Fruit fly (Drosophila melanogaster): ENCODE measurements around the gene CG8188.

- TF ChIP-seq Mio (GFP tag; optimal IDR thresholded peaks at IDR 0.05) (no peak), fru (GFP tag; optimal IDR thresholded peaks at IDR 0.05) (no peak), tai (GFP tag; optimal IDR thresholded peaks at IDR 0.05) (no peak), rgr (GFP tag; optimal IDR thresholded peaks at IDR 0.05) (no peak), Hr83 (GFP tag; optimal IDR thresholded peaks at IDR 0.05; ENCODE audit: poor library complexity, severe bottlenecking) (no peak), usp (GFP tag; optimal IDR thresholded peaks at IDR 0.05) (no peak), brk (GFP tag; optimal IDR thresholded peaks at IDR 0.05) (no peak), CrebA (GFP tag; optimal IDR thresholded peaks at IDR 0.05; ENCODE audit: borderline replicate concordance) (no peak), Myc (optimal IDR thresholded peaks at IDR 0.05) (no peak), br (GFP tag; optimal IDR thresholded peaks at IDR 0.05) (no peak)
These were observed 9.6 kb upstream of the CG8188 start for dm6 chrX:17712466-17712865.

Data from whole organism, wandering third instar larva.